Worm (Caenorhabditis elegans): Measurements from ENCODE around the gene F56H9.2.

DNA sequence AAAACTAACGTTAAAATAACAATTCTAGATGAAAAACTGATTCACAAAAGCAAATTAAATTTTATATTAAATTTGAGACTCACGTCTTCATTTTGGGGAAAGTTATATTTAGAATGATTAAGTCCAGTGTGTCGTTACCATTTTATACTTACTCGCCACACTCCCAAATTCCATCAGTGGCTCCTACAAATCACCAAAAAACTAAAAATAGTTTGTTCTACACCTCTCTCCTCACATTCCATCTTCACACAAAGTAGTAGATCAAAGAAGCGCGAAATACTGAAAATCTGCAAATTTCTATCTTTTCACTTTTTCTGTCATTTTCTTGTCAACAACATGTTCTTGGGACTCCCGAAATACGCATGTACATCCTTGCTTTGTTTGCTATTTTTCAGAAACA, 28.6 kb upstream of the F56H9.2 start, which contains the start of gene ZC116.5:
- no peak for TF ChIP-seq nhr-23 (tag; optimal IDR thresholded peaks at IDR 0.05)
- no peak for TF ChIP-seq ceh-82 (tag; optimal IDR thresholded peaks at IDR 0.05)
- TF ChIP-seq egl-5 (tag; optimal IDR thresholded peaks at IDR 0.05) = no peak
- no peak for TF ChIP-seq pqm-1 (tag; optimal IDR thresholded peaks at IDR 0.05)
- TF ChIP-seq lin-15B (tag; optimal IDR thresholded peaks at IDR 0.05) = no peak
- no peak for TF ChIP-seq elt-1 (tag; optimal IDR thresholded peaks at IDR 0.05)
- TF ChIP-seq nhr-11 (tag; optimal IDR thresholded peaks at IDR 0.05) = no peak
- no peak for TF ChIP-seq fkh-10 (GFP tag; optimal IDR thresholded peaks at IDR 0.05)
- TF ChIP-seq mdl-1 (tag; optimal IDR thresholded peaks at IDR 0.05) = no peak
- TF ChIP-seq ZK546.5 (tag; optimal IDR thresholded peaks at IDR 0.05) = no peak
- no peak for TF ChIP-seq snpc-4 (tag; optimal IDR thresholded peaks at IDR 0.05)
